Fruit fly (Drosophila melanogaster) whole organism, wandering third instar larva: ENCODE data around the gene nonA.

Source experiments
- Abd-B ChIP-seq: fragments of >200 bp; optimal IDR thresholded peaks from 2 replicates; lab custom pipeline; 2017; ENCODE audit warnings: missing biosample characterization, missing genetic modification characterization
- CG32264 ChIP-seq: fragments of 200-800 bp; sonication (Bioruptor generic); optimal IDR thresholded peaks from 2 replicates; lab custom pipeline; 2016; ENCODE audit warnings: missing biosample characterization, missing genetic modification characterization
- CG9705 ChIP-seq: fragments of 200-800 bp; sonication (Bioruptor generic); optimal IDR thresholded peaks from 2 replicates; lab custom pipeline; 2018; ENCODE audit warnings: missing biosample characterization, mild to moderate bottlenecking, missing genetic modification characterization
- CrebA ChIP-seq: fragments of 200-800 bp; sonication (Bioruptor generic); optimal IDR thresholded peaks from 2 replicates; lab custom pipeline; 2016; ENCODE audit warnings: missing biosample characterization, mild to moderate bottlenecking, missing genetic modification characterization, borderline replicate concordance
- Dfd ChIP-seq: fragments of >200 bp; optimal IDR thresholded peaks from 2 replicates; lab custom pipeline; 2017; ENCODE audit warnings: missing biosample characterization, missing genetic modification characterization
- Dif ChIP-seq: fragments of 200-275, 200-300 bp; sonication (Bioruptor generic); optimal IDR thresholded peaks from 2 replicates; lab custom pipeline; 2018; ENCODE audit warnings: missing biosample characterization, missing genetic modification characterization; ENCODE audit not compliant: partially characterized antibody
- GATAd ChIP-seq: sonication (Bioruptor generic); optimal IDR thresholded peaks from 2 replicates; lab custom pipeline; 2016; ENCODE audit warnings: missing biosample characterization, missing genetic modification characterization
- HLH106 ChIP-seq: fragments of 200-800 bp; optimal IDR thresholded peaks from 3 replicates; lab custom pipeline; 2019; ENCODE audit warnings: missing biosample characterization, mild to moderate bottlenecking, missing genetic modification characterization, moderate library complexity
- Hnf4 ChIP-seq: fragments of 200-800 bp; sonication (Bioruptor generic); optimal IDR thresholded peaks from 2 replicates; lab custom pipeline; 2016; ENCODE audit warnings: missing biosample characterization, mild to moderate bottlenecking, missing genetic modification characterization
- Hr78 ChIP-seq: fragments of >200 bp; optimal IDR thresholded peaks from 2 replicates; lab custom pipeline; 2017; ENCODE audit warnings: missing biosample characterization, missing genetic modification characterization
- Hr83 ChIP-seq: fragments of 200-300 bp; sonication (Bioruptor generic); optimal IDR thresholded peaks from 2 replicates; lab custom pipeline; 2016; ENCODE audit warnings: missing biosample characterization, mild to moderate bottlenecking, missing genetic modification characterization, moderate library complexity; ENCODE audit not compliant: poor library complexity, severe bottlenecking
- Jra ChIP-seq: sonication (Bioruptor generic); optimal IDR thresholded peaks from 2 replicates; lab custom pipeline; 2016; ENCODE audit warnings: missing biosample characterization, missing genetic modification characterization
- Mio ChIP-seq: sonication (Bioruptor generic); optimal IDR thresholded peaks from 2 replicates; lab custom pipeline; 2016; ENCODE audit warnings: missing biosample characterization, missing genetic modification characterization
- Myc ChIP-seq: fragments of >200 bp; optimal IDR thresholded peaks from 2 replicates; lab custom pipeline; 2017
- N ChIP-seq: fragments of >200 bp; optimal IDR thresholded peaks from 2 replicates; lab custom pipeline; 2018; ENCODE audit warnings: missing biosample characterization, missing external identifiers, missing genetic modification characterization
- OdsH ChIP-seq: fragments of 200-800 bp; sonication (Bioruptor generic); optimal IDR thresholded peaks from 2 replicates; lab custom pipeline; 2016; ENCODE audit warnings: missing biosample characterization, mild to moderate bottlenecking, missing genetic modification characterization
- Rel ChIP-seq, 2 experiments: fragments of 200-800 bp; sonication (Bioruptor generic) in 1 of 2; optimal IDR thresholded peaks; 2 replicates in 1 of 2; 3 replicates in 1 of 2; lab custom pipeline; 2016 to 2019; ENCODE audit warnings: mild to moderate bottlenecking in 2 of 2, missing biosample characterization in 2 of 2, missing genetic modification characterization in 2 of 2, moderate library complexity in 1 of 2
- Sp1 ChIP-seq: fragments of 200-800 bp; sonication (Bioruptor generic); optimal IDR thresholded peaks from 3 replicates; lab custom pipeline; 2019; ENCODE audit warnings: missing biosample characterization, mild to moderate bottlenecking, missing genetic modification characterization, moderate library complexity
- Vsx2 ChIP-seq: fragments of 200-300, 225-300 bp; sonication (Bioruptor generic); optimal IDR thresholded peaks from 2 replicates; lab custom pipeline; 2018; ENCODE audit warnings: missing biosample characterization, missing genetic modification characterization; ENCODE audit not compliant: partially characterized antibody
- br ChIP-seq: fragments of 200-800 bp; sonication (Bioruptor generic); optimal IDR thresholded peaks from 2 replicates; lab custom pipeline; 2016; ENCODE audit warnings: missing biosample characterization, missing genetic modification characterization
- brk ChIP-seq: fragments of 200-800 bp; sonication (Bioruptor generic); optimal IDR thresholded peaks from 2 replicates; lab custom pipeline; 2016; ENCODE audit warnings: missing biosample characterization, mild to moderate bottlenecking, missing genetic modification characterization
- dl ChIP-seq, 2 experiments: fragments of 175-275, 200-275 bp in 1 of 2; fragments of 200-275 bp in 1 of 2; sonication (Bioruptor generic); optimal IDR thresholded peaks; lab custom pipeline; 2018; ENCODE audit warnings: mild to moderate bottlenecking in 2 of 2, missing biosample characterization in 2 of 2, missing genetic modification characterization in 2 of 2, moderate library complexity in 2 of 2; ENCODE audit not compliant: partially characterized antibody in 2 of 2, insufficient read depth in 1 of 2
- dmrt93B ChIP-seq: fragments of 200-800 bp; sonication (Bioruptor generic); optimal IDR thresholded peaks from 2 replicates; lab custom pipeline; 2018; ENCODE audit warnings: missing biosample characterization, mild to moderate bottlenecking, missing genetic modification characterization
- dsf ChIP-seq: sonication (Bioruptor generic); optimal IDR thresholded peaks from 2 replicates; lab custom pipeline; 2016; ENCODE audit warnings: missing biosample characterization, missing genetic modification characterization, borderline replicate concordance
- ey ChIP-seq: fragments of 200-800 bp; sonication (Bioruptor generic); optimal IDR thresholded peaks from 2 replicates; lab custom pipeline; 2016; ENCODE audit warnings: missing biosample characterization, missing genetic modification characterization
- foxo ChIP-seq, 2 experiments: fragments of 200-800 bp; sonication (Bioruptor generic); optimal IDR thresholded peaks; 2 replicates in 1 of 2; 3 replicates in 1 of 2; lab custom pipeline; 2016 to 2017; ENCODE audit warnings: missing biosample characterization in 2 of 2, missing genetic modification characterization in 2 of 2
- fru ChIP-seq: fragments of 200-800 bp; sonication (Bioruptor generic); optimal IDR thresholded peaks from 3 replicates; lab custom pipeline; 2016; ENCODE audit warnings: missing biosample characterization, mild to moderate bottlenecking, missing genetic modification characterization
- h ChIP-seq: fragments of 200-800 bp; sonication (Bioruptor generic); optimal IDR thresholded peaks from 3 replicates; lab custom pipeline; 2016; ENCODE audit warnings: missing biosample characterization, mild to moderate bottlenecking, missing genetic modification characterization
- jim ChIP-seq: fragments of 175-275, 200-325 bp; sonication (Bioruptor generic); optimal IDR thresholded peaks from 2 replicates; lab custom pipeline; 2016; ENCODE audit warnings: missing biosample characterization, mild to moderate bottlenecking, missing genetic modification characterization
- lola ChIP-seq: fragments of >200 bp; optimal IDR thresholded peaks from 2 replicates; lab custom pipeline; 2017; ENCODE audit warnings: missing biosample characterization, missing genetic modification characterization
- pan ChIP-seq: fragments of >200 bp; optimal IDR thresholded peaks from 2 replicates; lab custom pipeline; 2017
- psq ChIP-seq: fragments of 200-800 bp; sonication (Bioruptor generic); optimal IDR thresholded peaks from 3 replicates; lab custom pipeline; 2017; ENCODE audit warnings: missing biosample characterization, mild to moderate bottlenecking, missing genetic modification characterization, moderate library complexity
- rgr ChIP-seq: fragments of 200-800 bp; sonication (Bioruptor generic); optimal IDR thresholded peaks from 3 replicates; lab custom pipeline; 2016; ENCODE audit warnings: missing biosample characterization, mild to moderate bottlenecking, missing genetic modification characterization
- sage ChIP-seq: fragments of 200-800 bp; sonication (Bioruptor generic); optimal IDR thresholded peaks from 2 replicates; lab custom pipeline; 2016; ENCODE audit warnings: missing biosample characterization, mild to moderate bottlenecking, missing genetic modification characterization
- sv ChIP-seq: fragments of 200-800 bp; sonication (Bioruptor generic); optimal IDR thresholded peaks from 3 replicates; lab custom pipeline; 2016; ENCODE audit warnings: missing biosample characterization, missing genetic modification characterization
- tai ChIP-seq: sonication (Bioruptor generic); optimal IDR thresholded peaks from 2 replicates; lab custom pipeline; 2016; ENCODE audit warnings: missing biosample characterization, missing genetic modification characterization
- usp ChIP-seq: fragments of >200 bp; optimal IDR thresholded peaks from 2 replicates; lab custom pipeline; 2017; ENCODE audit warnings: missing biosample characterization, missing genetic modification characterization
- woc ChIP-seq: sonication (Bioruptor generic); optimal IDR thresholded peaks from 2 replicates; lab custom pipeline; 2016; ENCODE audit warnings: missing biosample characterization, mild to moderate bottlenecking, missing genetic modification characterization

The nonA gene

DNA sequence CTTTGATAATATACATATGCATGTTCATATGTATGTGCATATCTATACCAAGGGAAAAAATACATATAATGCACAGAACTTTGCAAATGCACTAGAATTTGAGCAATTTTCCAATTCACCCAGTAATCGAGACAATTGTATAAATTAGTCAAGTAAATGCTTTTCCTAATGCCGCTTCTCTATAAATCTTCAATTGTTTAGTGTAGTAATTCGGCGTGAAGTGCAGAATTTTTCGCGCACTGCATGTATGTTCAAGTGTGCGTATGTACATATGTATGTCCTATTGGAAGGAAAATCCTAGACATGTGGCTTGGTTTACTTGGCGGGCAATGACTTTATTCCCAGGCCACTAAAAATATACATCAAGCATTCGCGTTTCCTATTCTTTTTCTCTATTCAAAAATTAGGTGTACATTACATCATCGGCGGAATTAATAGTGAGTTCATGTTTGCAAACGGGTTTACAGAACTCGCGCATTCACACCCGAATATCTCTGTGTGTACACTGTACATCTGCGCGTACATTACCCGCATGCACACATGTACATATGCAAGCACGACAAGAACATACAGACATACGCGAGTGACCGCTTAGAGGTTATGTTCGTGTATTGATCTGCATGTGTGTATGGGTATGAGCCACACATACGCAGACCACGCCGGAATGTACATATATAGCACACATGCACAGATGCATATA, 42.4 kb upstream of the nonA start:
- TF ChIP-seq Myc (lab: Kevin White, UChicago): no peak
- TF ChIP-seq tai: no peak
- peak in 1 of 2 experiments; percentile 53 for TF ChIP-seq foxo (GFP tag; optimal IDR thresholded peaks at IDR 0.05; lab: Kevin White, UChicago)
- TF ChIP-seq HLH106 (tag; lab: Kevin White, UChicago): peak; percentile 20
- no peak for TF ChIP-seq usp
- TF ChIP-seq CG9705 (GFP tag; lab: Kevin White, UChicago): no peak
- no peak for TF ChIP-seq Hnf4 (GFP tag; lab: Kevin White, UChicago)
- TF ChIP-seq Dif (GFP tag; lab: Kevin White, UChicago): peak; percentile 50
- TF ChIP-seq brk (GFP tag; lab: Kevin White, UChicago): peak; percentile 28
- peak; percentile 81 for TF ChIP-seq Hr83 (GFP tag; lab: Kevin White, UChicago)
- TF ChIP-seq Hr78 (GFP tag; lab: Kevin White, UChicago): no peak
- no peak for TF ChIP-seq pan (lab: Kevin White, UChicago)
- TF ChIP-seq sv: no peak
- TF ChIP-seq dmrt93B: no peak
- TF ChIP-seq N (GFP tag; lab: Kevin White, UChicago): peak; percentile 65
- peak; percentile 27 for TF ChIP-seq Sp1 (GFP tag; lab: Kevin White, UChicago)
- TF ChIP-seq lola (GFP tag; lab: Kevin White, UChicago): no peak
- no peak for TF ChIP-seq GATAd
- TF ChIP-seq ey: peak; percentile 76
- TF ChIP-seq rgr: peak; percentile 6
- TF ChIP-seq dl (GFP tag; optimal IDR thresholded peaks at IDR 0.05; lab: Kevin White, UChicago; ENCODE audit: insufficient read depth in 1 of 2, partially characterized antibody in 2 of 2): peak; percentile 21 to 35
- no peak for TF ChIP-seq br (GFP tag; lab: Kevin White, UChicago)
- TF ChIP-seq Abd-B: no peak
- TF ChIP-seq jim (GFP tag; lab: Kevin White, UChicago): no peak
- TF ChIP-seq sage (GFP tag; lab: Kevin White, UChicago): peak; percentile 26
- TF ChIP-seq CG32264 (GFP tag; lab: Kevin White, UChicago): no peak
- TF ChIP-seq Jra (GFP tag; lab: Kevin White, UChicago): peak; percentile 53
- no peak for TF ChIP-seq Vsx2
- TF ChIP-seq OdsH (GFP tag; lab: Kevin White, UChicago): peak; percentile 33
- TF ChIP-seq woc (GFP tag; lab: Kevin White, UChicago): peak; percentile 38
- no peak for TF ChIP-seq Dfd (GFP tag; lab: Kevin White, UChicago)
- TF ChIP-seq Mio (GFP tag; lab: Kevin White, UChicago): no peak
- TF ChIP-seq psq: peak; percentile 22
- TF ChIP-seq dsf (GFP tag; lab: Kevin White, UChicago): no peak
- TF ChIP-seq h (GFP tag; lab: Kevin White, UChicago): peak; percentile 38
- TF ChIP-seq CrebA (GFP tag; lab: Kevin White, UChicago): no peak
- no peak for TF ChIP-seq Rel (GFP tag; optimal IDR thresholded peaks at IDR 0.05; lab: Kevin White, UChicago)
- peak; percentile 64 for TF ChIP-seq Rel (tag; optimal IDR thresholded peaks at IDR 0.05; lab: Kevin White, UChicago)
- peak; percentile 71 for TF ChIP-seq fru (GFP tag; lab: Kevin White, UChicago)

DNA sequence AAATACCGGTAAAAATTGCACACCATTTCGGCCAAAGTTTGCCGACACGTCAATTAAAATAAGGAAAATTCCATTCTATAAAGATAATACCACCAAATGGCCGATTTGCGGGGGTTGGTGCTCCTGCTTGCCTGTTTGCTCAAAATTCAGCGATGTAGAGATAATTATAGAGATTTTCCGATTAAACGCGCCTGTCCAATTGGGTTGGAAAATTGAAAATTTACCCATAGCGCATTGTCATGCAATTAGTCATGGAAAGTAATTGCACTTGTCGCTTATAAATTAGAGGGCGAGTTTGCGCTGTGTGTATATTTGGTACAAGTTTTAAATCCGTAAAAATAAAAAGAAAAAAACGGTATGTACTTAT, 41.8 kb upstream of the nonA start:
- no peak for TF ChIP-seq pan (lab: Kevin White, UChicago)
- TF ChIP-seq ey: no peak
- TF ChIP-seq dl (GFP tag; optimal IDR thresholded peaks at IDR 0.05; lab: Kevin White, UChicago; ENCODE audit: insufficient read depth in 1 of 2, partially characterized antibody in 2 of 2): no peak
- TF ChIP-seq Sp1 (GFP tag; lab: Kevin White, UChicago): no peak
- TF ChIP-seq Hr83 (GFP tag; lab: Kevin White, UChicago): no peak
- TF ChIP-seq brk (GFP tag; lab: Kevin White, UChicago): no peak
- no peak for TF ChIP-seq sv
- no peak for TF ChIP-seq CG32264 (GFP tag; lab: Kevin White, UChicago)
- no peak for TF ChIP-seq rgr
- TF ChIP-seq Dif (GFP tag; lab: Kevin White, UChicago): no peak
- TF ChIP-seq lola (GFP tag; lab: Kevin White, UChicago): no peak
- no peak for TF ChIP-seq dmrt93B
- no peak for TF ChIP-seq CrebA (GFP tag; lab: Kevin White, UChicago)
